Fruit fly (Drosophila melanogaster) whole organism: Measurements from ENCODE around the gene jim.

Experiments used
- CG8478 ChIP-seq: fragments of >200 bp; optimal IDR thresholded peaks from 2 replicates; lab custom pipeline; 2018; ENCODE audit warnings: inconsistent platforms
- Dll ChIP-seq: fragments of >200 bp; optimal IDR thresholded peaks from 2 replicates; lab custom pipeline; 2017
- pan ChIP-seq: fragments of >200 bp; optimal IDR thresholded peaks from 2 replicates; lab custom pipeline; 2017
- psq ChIP-seq: fragments of >200 bp; optimal IDR thresholded peaks from 2 replicates; lab custom pipeline; 2017
- usp ChIP-seq: fragments of >200 bp; optimal IDR thresholded peaks from 2 replicates; lab custom pipeline; 2017; ENCODE audit warnings: missing biosample characterization, missing genetic modification characterization, mixed read lengths

DNA sequence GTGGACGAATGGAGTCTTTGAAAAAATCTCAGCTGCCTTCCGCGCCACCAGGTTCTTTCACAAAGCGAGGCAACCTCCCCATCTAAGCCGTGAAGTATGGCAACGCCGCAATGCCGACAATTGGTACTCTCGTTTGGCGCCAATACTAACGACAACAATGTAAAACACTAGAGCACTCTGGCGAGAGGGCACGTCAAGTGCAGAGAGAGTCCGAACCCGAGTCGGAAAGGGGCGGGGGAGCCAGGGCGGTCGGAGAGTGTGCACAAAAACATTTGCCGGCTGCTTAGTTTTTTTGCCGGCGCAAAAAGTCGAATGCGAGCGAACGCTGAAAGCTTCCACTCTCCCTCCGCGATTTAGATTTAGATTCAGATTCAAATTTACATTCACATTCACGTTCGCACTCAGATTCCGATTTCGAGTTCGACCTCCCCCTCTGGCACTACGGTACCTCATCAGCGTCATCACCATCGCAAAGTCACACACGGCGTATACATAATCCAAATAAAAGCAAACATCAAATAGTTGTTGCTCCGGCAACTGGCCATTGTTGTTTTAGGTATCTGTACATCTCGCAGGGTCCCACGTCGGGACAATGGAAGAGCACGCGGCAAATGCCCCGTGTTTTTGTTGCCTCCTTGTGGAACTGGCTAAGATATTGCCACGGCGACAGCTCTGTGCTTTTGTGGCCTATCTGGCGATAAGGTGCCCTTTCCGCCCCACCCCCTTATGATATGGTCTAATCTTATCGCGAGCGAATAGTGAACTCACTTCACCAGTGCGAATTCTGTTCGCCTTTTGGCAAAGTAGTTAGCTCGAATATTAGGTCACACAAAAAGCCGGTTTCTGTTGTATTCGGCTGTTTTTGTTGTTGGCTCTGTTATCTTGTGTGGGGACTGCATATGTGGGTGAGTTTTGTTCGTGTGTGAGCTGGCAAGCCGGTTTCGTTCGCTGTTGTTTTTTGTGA, 2.9 kb upstream of the jim start:
- TF ChIP-seq pan (lab: Kevin White, UChicago) (no peak), CG8478 (no peak), psq (lab: Kevin White, UChicago) (no peak), usp (GFP tag; lab: Kevin White, UChicago) (no peak), Dll (lab: Kevin White, UChicago) (no peak)
